Worm (Caenorhabditis elegans): ENCODE results near the gene F41F3.9.

Gene F41F3.9

DNA sequence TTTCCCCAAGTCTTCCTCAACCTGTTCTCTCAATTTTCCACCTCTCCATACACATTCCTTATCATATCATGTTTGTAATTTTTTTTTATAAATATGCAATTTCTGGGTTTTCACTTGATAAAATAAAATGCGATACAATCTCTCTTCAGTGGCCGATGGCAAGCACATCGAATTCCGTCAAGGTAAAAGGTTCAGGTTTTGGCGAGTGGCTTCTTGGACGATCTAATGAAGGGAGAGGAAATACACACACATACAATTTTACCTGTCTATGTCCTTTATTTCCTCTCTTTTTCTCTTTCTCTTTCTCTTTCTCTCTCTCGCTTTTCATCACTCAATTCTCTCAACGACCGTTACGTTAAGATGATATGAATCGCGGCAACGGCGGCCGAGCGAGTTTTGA lies 3.8 kb upstream of the F41F3.9 start:
- no peak for TF ChIP-seq unc-62 (GFP tag; optimal IDR thresholded peaks at IDR 0.05)

DNA sequence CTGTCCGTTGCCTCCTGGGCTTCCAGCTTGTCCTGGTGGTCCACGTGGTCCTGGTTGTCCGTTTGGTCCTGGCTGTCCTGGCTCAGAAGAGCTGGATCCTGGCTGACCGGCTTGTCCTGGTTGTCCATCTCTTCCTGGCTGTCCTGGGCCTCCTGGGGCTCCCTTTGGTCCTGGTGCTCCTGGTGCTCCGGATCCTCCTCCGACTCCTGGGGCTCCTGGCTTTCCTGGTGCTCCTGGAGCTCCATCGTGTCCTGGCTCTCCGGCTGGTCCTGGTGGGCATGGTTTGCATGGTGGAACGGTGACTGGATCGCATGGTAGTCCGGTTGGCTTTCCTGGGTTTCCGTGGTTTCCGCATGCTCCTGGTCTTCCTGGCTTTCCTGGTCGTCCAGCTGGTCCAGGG lies 2.2 kb upstream of the F41F3.9 start:
- TF ChIP-seq unc-62 (GFP tag; optimal IDR thresholded peaks at IDR 0.05) = no peak

DNA sequence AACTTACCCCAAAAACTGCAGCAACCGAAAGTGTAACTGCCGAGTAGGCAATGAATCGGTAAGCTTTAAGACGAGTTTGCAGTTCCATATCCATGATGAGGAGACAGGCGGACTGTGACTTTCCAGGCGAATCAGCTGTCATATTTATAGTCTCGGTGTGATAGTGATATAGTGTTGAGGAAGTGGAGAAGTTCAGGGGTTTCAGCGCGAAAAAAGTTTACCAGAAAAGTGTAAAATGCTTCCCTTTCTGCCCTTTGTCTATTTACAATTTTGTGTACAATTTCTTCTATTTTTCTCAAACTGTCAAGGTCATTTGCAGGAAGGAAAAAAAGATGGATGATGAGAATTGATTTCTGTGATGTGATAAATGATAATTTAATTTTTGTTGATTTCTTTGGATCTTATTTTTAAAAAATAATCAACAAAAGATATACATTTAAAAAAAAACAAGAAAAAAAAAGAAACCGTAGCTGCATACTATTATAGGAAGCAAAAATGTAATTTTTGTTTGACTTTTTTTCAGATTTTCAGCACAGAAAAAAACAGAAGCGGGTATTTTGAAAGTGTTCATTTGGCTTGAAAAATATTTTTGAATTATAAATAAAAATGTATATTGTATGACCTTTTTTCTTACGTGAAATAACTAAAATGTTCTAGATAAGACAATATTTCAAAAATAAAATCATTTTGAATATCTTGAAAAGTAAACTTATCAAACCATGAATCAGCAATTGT lies 1.2 kb upstream of the F41F3.9 start, which contains the start of the genes col-139 and F41F3.1:
TSS of gene col-139 (minus strand) at position 101 of the 735 bp plus-strand sequence.
TSS of gene F41F3.1 (plus strand) at position 685 of the 735 bp plus-strand sequence.
- no peak for TF ChIP-seq unc-62 (GFP tag; optimal IDR thresholded peaks at IDR 0.05)

DNA sequence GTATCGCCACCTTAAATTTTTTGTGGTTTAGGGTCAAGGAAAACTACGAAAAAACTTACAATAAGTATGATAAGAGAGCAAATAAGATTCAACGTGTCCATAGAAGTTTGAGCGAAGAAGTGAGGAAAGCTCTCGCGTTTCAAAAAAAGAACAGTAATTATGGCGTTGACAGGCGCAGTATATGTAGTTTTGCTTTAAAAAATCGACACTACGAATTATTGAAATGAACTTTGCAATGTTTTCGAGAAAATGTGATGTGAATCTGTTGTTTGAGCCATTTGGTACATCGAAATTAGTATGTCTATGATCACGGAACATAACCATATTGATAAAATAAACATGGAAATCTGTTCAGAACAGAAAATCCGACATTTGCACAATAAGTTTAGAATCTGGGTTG lies 7.1 kb downstream of the F41F3.9 start, which contains the start of gene srx-74:
TSS of gene srx-74 (minus strand) at position 101 of the 400 bp plus-strand sequence.
- no peak for TF ChIP-seq unc-62 (GFP tag; optimal IDR thresholded peaks at IDR 0.05)

DNA sequence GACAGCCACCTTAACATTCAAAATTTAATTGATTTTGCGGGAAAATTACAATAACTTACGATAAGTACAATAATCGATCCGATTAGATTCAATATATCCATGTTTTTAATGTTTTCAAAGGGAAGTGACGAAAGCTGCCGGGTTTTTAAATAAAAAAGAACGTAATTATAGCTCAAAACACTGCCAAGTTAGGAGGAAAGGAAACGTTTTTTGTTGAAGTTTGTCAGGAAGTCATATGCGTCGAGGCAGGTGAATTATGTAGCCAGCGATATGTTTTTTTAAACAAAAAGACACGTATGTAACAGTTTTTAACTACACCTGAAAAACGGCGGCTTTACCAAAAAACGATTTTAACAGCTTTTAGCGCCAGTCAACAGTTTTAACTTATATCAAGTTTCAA lies 10.4 kb downstream of the F41F3.9 start, which contains the start of gene srx-73:
TSS of gene srx-73 (minus strand) at position 101 of the 400 bp plus-strand sequence.
- no peak for TF ChIP-seq unc-62 (GFP tag; optimal IDR thresholded peaks at IDR 0.05)

DNA sequence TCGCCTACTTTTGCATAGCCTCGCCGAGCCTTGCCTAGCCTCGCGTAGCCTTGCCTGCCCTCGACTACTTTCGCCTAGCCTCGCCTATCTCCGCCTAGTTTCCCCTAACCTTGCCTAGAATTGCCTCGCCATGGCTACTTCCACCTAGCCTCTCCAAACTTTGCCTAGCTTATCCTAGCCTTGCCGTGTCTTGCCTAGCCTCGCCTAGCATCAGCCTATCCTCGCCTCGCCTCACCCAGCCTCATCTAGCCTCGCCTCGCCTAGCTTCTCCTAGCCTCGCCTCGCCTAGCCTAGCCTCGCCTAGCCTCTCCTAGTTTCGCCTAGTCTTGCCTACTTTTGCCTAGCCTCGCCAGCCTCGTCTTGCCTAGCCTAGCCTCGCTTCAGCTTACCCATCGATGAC lies 11.8 kb downstream of the F41F3.9 start:
- TF ChIP-seq unc-62 (GFP tag; optimal IDR thresholded peaks at IDR 0.05) = no peak

DNA sequence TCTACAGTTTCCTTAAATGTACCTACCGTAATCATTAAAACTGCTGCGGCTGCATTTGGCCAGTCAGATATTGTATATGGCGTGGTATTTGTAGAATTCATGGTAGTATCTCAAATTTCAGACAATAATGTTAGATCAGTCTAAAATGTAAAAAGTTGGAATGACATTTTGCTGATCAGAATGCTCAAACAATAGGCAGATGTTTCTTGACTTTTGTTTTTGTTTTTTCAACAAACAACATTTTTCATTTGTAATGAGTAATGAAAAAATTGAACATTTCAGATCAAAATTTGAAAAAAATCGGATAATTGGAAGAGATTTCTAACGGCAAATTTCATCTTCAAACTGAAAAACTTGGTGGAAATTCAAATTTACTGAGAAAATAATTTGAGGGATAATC lies 13.4 kb downstream of the F41F3.9 start, which contains the start of gene srx-77:
TSS of gene srx-77 (minus strand) at position 101 of the 400 bp plus-strand sequence.
- TF ChIP-seq unc-62 (GFP tag; optimal IDR thresholded peaks at IDR 0.05) = no peak

DNA sequence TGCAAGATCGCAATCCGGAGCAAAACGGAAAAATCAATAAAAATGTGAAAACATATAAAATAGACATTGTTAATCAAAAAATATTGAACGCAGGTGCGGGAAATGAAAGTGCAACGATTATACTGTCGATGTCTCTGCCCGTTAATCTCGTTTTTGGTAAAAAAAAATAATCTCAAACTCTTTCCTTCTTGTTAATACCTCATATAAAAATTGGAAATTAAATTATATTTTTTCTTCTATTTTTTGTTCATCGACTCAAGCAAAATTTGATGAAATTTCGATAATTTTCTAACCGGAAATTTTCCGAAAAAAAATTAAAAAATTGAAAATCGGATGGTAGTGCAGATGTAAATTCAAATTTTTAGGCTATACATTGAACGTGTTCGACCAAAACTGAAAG lies 17.2 kb downstream of the F41F3.9 start, which contains the start of gene K03B4.9:
TSS of gene K03B4.9 (minus strand) at position 101 of the 400 bp plus-strand sequence.
- TF ChIP-seq unc-62 (GFP tag; optimal IDR thresholded peaks at IDR 0.05) = no peak

DNA sequence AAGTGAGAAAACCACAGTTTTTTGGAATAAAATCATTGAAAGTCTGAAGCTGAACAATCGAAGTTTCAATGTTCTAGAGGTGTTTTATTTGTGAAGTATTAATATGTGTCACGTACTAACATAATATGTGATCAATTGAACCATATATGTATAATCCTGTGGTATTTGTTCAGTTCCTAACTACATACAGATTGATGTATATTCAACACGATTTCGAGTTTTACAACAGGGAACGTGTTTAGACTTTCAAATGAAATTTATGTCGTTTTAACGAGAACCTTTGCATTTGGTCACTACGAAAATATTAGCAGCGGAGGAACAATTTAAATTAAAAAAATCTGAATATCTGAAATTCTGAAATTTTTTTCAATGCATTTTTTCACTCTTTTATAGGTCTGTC lies 19.2 kb downstream of the F41F3.9 start, which contains the start of gene K03B4.8:
TSS of gene K03B4.8 (minus strand) at position 101 of the 400 bp plus-strand sequence.
- no peak for TF ChIP-seq unc-62 (GFP tag; optimal IDR thresholded peaks at IDR 0.05)

DNA sequence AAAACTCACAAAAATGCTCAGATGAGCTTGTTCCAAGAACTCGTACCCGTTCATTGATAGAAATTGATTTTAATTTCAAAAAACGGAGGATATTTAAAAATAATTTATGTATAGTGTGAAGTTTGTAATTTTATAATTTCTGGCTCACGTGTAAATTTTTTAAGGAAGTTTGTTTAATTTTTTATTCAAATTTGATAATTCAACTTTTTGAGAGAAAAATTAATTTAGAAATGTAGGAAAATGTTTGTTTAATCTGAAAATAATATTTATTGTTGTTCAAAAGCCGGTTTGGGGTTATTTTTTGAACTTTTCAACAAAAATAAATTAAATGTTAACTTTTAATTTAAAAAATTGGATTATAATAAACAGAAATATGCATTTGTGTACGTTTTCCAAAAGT lies 20.8 kb downstream of the F41F3.9 start, which contains the start of gene K03B4.6:
TSS of gene K03B4.6 (minus strand) at position 101 of the 400 bp plus-strand sequence.
- TF ChIP-seq unc-62 (GFP tag; optimal IDR thresholded peaks at IDR 0.05) = no peak

DNA sequence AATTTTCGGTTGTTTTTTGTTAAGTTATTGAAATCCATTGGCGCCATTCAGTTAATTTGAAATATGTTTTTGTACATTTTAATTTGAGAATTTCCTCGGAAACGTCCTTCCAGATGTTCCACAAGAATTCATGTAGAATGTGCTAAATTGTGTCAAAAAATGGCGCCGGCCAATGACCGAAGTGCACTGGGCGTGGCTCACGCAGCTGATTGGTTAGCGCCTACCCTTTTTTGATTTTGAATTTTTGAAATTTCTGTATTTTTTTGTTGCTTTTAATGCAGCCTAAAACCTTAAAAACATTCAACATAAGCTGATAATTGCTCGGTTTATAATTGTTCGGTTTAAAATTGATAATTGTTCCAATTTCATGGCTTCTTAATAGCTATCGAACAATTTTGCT lies 21.5 kb downstream of the F41F3.9 start:
- no peak for TF ChIP-seq unc-62 (GFP tag; optimal IDR thresholded peaks at IDR 0.05)

DNA sequence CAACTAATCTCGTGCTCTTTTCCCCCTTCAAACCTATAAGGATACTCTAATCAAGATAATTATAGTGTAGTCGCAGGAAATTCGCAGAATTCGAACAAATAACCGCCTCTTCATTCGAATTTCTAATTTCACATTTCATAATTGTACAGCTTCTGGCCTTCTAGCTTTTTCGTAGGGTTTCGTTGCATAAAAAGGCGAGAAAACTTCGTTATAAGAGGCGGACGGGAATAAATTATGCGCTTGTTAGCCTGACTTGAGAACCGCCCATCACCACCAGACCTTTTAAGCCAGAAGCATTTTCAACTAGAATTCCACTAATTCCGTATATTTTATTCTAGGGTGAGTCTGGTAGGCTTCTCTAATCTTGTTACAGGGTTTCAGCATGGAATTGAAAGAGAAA lies 26.4 kb downstream of the F41F3.9 start, which contains the start of gene K03B4.4:
TSS of gene K03B4.4 (plus strand) at position 301 of the 400 bp plus-strand sequence.
- TF ChIP-seq unc-62 (GFP tag; optimal IDR thresholded peaks at IDR 0.05) = no peak

DNA sequence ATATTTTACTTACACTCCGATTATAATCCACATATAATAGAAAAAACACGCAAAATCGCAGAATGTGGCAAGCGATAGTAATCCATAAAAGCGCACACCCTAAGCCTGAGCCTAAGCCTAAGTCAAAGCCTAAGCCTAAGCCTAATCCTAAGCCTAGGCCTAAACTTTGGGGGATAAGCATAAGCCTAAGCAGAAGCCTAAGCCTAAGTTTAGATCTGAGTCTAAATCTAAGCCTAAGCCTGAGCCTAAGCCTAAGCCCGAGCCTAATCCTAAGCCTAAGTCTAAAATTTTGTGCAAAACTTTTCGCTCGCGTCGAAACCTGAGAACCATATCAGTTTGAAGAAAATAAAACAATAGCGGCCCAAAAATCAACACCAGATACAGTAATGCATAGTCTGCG lies 28.9 kb downstream of the F41F3.9 start:
- TF ChIP-seq unc-62 (GFP tag; optimal IDR thresholded peaks at IDR 0.05) = no peak

DNA sequence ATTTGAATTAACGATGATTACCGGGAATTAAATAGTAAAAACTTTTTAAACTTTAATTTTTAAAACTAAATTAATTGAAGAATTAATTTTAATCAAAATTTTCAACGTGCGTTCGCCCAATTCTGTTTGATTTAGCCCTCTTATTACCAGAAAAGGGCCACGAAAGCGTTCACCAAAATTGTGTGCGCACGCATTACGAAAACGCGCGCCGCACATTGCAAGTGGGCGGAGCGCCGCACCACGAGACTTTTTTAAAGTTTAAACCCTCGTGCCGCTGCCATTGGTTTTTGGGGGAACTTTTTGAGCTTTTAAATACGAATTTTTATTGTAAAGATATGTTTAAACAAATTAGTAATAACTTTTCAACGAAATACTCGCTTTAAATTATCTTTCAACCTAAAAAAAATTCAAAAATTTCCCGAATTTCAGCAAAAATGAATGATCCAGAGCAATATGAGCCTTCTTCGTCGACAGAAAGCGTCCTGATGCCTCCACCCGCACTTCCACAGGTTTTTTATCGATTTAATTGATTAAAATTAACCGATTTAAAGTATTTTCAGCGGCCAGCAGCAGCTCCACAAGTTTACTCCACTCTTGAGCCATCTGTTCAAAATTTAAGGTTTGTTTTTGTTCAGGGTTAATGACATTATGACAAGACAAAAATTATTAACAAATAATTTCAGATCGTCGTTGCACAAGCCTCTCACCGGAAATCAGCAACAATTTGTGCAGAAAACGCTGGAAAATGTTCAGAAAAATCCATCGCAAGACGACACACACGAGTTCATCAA lies 31.6 kb downstream of the F41F3.9 start, which contains the start of gene taf-10:
TSS of gene taf-10 (plus strand) at position 424 of the 791 bp plus-strand sequence.
- no peak for TF ChIP-seq unc-62 (GFP tag; optimal IDR thresholded peaks at IDR 0.05)

DNA sequence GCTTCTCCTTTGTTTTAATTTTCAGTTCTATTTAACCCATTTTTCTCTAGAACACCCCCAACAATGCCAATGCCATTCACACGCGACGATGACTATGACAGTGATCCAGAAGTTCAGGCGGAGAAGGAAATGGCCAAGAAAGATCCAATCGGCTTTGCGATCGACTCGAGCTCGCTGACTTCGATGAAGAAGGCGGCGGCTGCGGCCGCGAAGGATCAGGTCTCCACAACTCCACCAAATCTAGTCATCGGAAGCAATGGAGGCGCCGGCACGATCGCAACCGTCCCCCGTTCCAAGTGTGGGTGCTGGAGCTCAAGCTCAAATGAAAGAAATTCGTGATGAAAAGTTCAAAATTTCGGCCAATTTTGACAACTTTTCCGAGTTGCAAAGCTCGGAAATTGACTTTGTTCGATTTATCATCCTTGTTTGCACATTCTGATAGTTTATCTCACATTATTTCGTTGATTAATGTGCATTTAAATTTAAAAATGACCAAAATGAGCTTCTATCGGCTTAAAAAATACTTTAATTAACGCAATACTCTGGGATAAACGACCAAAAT lies 32.8 kb downstream of the F41F3.9 start, which contains the start of gene K03B4.2:
TSS of gene K03B4.2 (plus strand) at position 51 of the 562 bp plus-strand sequence.
- no peak for TF ChIP-seq unc-62 (GFP tag; optimal IDR thresholded peaks at IDR 0.05)

DNA sequence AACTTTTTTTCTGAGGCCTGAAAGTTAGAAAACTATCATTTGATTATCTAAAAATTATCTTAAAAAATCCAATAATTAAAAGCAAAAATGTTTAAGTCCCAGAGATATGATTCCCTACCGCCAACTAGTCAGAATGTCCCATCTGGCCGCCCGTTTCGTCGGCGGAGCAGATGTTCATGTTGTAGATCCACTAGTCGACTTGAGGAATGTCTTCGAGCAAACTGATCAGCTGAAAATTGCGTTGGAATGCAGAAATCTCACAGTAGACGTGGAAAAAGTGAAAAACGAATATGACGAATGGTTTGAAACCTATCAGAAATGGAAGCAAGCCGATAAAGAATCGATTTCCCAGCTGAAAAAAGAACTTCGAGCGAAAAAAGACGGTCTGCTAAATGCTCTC lies 34.0 kb downstream of the F41F3.9 start, which contains the start of gene K03B4.1:
TSS of gene K03B4.1 (plus strand) at position 97 of the 400 bp plus-strand sequence.
- no peak for TF ChIP-seq unc-62 (GFP tag; optimal IDR thresholded peaks at IDR 0.05)

All from whole organism, dauer.